Worm (Caenorhabditis elegans): ENCODE data around the gene Y54E2A.8.

DNA sequence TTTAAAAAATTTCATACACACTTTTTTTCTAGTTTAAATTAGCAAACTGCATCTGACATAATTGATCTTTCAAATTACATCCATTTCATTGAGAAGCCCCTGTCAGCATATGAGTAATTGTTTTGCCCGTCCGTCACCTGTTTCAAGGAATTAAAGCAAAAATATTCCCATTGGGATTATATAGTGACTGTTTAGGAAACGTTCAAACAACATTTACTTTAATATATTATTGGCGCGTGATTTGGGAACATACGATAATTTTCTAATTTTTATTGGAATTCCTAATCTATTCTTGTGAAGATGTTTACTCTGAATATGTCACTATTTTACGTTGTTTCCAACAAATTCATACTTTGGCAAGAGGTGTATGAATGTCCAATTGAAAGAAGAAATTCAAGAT is 27.5 kb downstream of the Y54E2A.8 start, which contains the start of gene srt-11:
- TF ChIP-seq sea-2 (GFP tag; IDR thresholded peaks at IDR 0.05) (no peak), ztf-28 (GFP tag; IDR thresholded peaks at IDR 0.05) (no peak), chd-7 (tag; optimal IDR thresholded peaks at IDR 0.05) (no peak), unc-62 (GFP tag; optimal IDR thresholded peaks at IDR 0.05) (no peak), B0035.1 (tag; optimal IDR thresholded peaks at IDR 0.05) (no peak), akir-1 (GFP tag; optimal IDR thresholded peaks at IDR 0.05) (no peak)
